Worm (Caenorhabditis elegans) whole organism, L2 larva: ENCODE data around the gene Y70G10A.3.
A peak's percentile ranks its signal among the peaks of the same experiment; 100 is the strongest.
"Not testable (repeated sequence)": the region's sequence is repeated elsewhere in the genome, so short reads cannot be mapped to it uniquely, and the experiment has no call there.

Experiments
- C34F6.9 ChIP-seq: fragments of 150-350 bp; optimal IDR thresholded peaks from 2 replicates; lab custom pipeline; 2014; ENCODE audit warnings: missing biosample characterization, missing genetic modification characterization
- F13H6.1 ChIP-seq: sonication (generic microtip); optimal IDR thresholded peaks from 2 replicates; lab custom pipeline; 2016; ENCODE audit warnings: missing genetic modification characterization, missing compliant biosample characterization
- R02D3.7 ChIP-seq: fragments of 150-350 bp; optimal IDR thresholded peaks from 2 replicates; lab custom pipeline; 2014; ENCODE audit warnings: missing biosample characterization, missing genetic modification characterization
- Y55F3AM.14 ChIP-seq: fragments of 200-800 bp; sonication (Bioruptor generic); optimal IDR thresholded peaks from 2 replicates; lab custom pipeline; 2018; ENCODE audit warnings: mild to moderate bottlenecking, missing genetic modification characterization, missing compliant biosample characterization
- ZK546.5 ChIP-seq: sonication (generic microtip); optimal IDR thresholded peaks from 2 replicates; lab custom pipeline; 2017; ENCODE audit warnings: missing biosample characterization, missing genetic modification characterization
- alr-1 ChIP-seq: fragments of 150-350 bp; optimal IDR thresholded peaks from 2 replicates; lab custom pipeline; 2014; ENCODE audit warnings: missing biosample characterization, missing genetic modification characterization
- ama-1 ChIP-seq: fragments of 150-350 bp; optimal IDR thresholded peaks from 2 replicates; lab custom pipeline; 2018; ENCODE audit warnings: inconsistent platforms
- blmp-1 ChIP-seq: sonication (generic microtip); optimal IDR thresholded peaks from 2 replicates; lab custom pipeline; 2017; ENCODE audit warnings: missing genetic modification characterization, mild to moderate bottlenecking, missing compliant biosample characterization, antibody characterized with exemption, moderate library complexity; ENCODE audit not compliant: insufficient read depth
- ceh-16 ChIP-seq: fragments of 150-350 bp; optimal IDR thresholded peaks from 2 replicates; lab custom pipeline; 2014; ENCODE audit warnings: missing biosample characterization, missing genetic modification characterization
- ceh-82 ChIP-seq: fragments of 150-350 bp; optimal IDR thresholded peaks from 2 replicates; lab custom pipeline; 2014; ENCODE audit warnings: missing biosample characterization, missing genetic modification characterization
- crh-2 ChIP-seq: sonication (generic microtip); optimal IDR thresholded peaks from 2 replicates; lab custom pipeline; 2017; ENCODE audit warnings: missing biosample characterization, missing genetic modification characterization
- egl-27 ChIP-seq: sonication (generic microtip); optimal IDR thresholded peaks from 3 replicates; lab custom pipeline; 2017; ENCODE audit warnings: missing biosample characterization, missing genetic modification reagents, missing genetic modification characterization
- elt-1 ChIP-seq: fragments of 150-350 bp; optimal IDR thresholded peaks from 2 replicates; lab custom pipeline; 2014; ENCODE audit warnings: missing biosample characterization, missing genetic modification characterization
- elt-3 ChIP-seq: sonication (generic microtip); optimal IDR thresholded peaks from 2 replicates; lab custom pipeline; 2017; ENCODE audit warnings: missing biosample characterization, missing genetic modification characterization
- fos-1 ChIP-seq: fragments of 150-350 bp; optimal IDR thresholded peaks from 2 replicates; lab custom pipeline; 2014; ENCODE audit warnings: missing biosample characterization, missing genetic modification characterization
- gmeb-1 ChIP-seq: fragments of 150-350 bp; optimal IDR thresholded peaks from 2 replicates; lab custom pipeline; 2014; ENCODE audit warnings: missing biosample characterization, missing genetic modification characterization
- lin-11 ChIP-seq: fragments of 150-350 bp; sonication (generic microtip); optimal IDR thresholded peaks from 2 replicates; lab custom pipeline; 2014; ENCODE audit warnings: missing biosample characterization, missing genetic modification characterization, inconsistent platforms, mixed read lengths
- lin-13 ChIP-seq: fragments of 150-350 bp; optimal IDR thresholded peaks from 2 replicates; lab custom pipeline; 2014; ENCODE audit warnings: missing biosample characterization, missing genetic modification reagents, missing genetic modification characterization
- lsy-2 ChIP-seq, 2 experiments: fragments of 150-350 bp in 1 of 2; sonication (generic microtip) in 1 of 2; optimal IDR thresholded peaks; 2 replicates each; lab custom pipeline; 2014 to 2017; ENCODE audit warnings: missing biosample characterization in 2 of 2, missing genetic modification characterization in 2 of 2
- mab-5 ChIP-seq: fragments of 150-350 bp; optimal IDR thresholded peaks from 2 replicates; lab custom pipeline; 2014; ENCODE audit warnings: missing biosample characterization, missing genetic modification characterization
- mbf-1 ChIP-seq: sonication (generic microtip); optimal IDR thresholded peaks from 2 replicates; lab custom pipeline; 2017; ENCODE audit warnings: missing biosample characterization, missing genetic modification characterization
- mdl-1 ChIP-seq, 2 experiments: fragments of 150-350 bp in 1 of 2; sonication (generic microtip) in 1 of 2; optimal IDR thresholded peaks; 2 replicates each; lab custom pipeline; 2017; ENCODE audit warnings: missing biosample characterization in 2 of 2, missing genetic modification characterization in 2 of 2
- nhr-12 ChIP-seq: fragments of 150-350 bp; optimal IDR thresholded peaks from 2 replicates; lab custom pipeline; 2014; ENCODE audit warnings: missing biosample characterization, missing genetic modification characterization
- nhr-129 ChIP-seq: fragments of 150-350 bp; optimal IDR thresholded peaks from 2 replicates; lab custom pipeline; 2014; ENCODE audit warnings: missing biosample characterization, missing genetic modification characterization
- nhr-21 ChIP-seq: fragments of 150-350 bp; optimal IDR thresholded peaks from 2 replicates; lab custom pipeline; 2014; ENCODE audit warnings: missing biosample characterization, missing genetic modification characterization
- nhr-23 ChIP-seq: fragments of 150-350 bp; optimal IDR thresholded peaks from 2 replicates; lab custom pipeline; 2014; ENCODE audit warnings: missing biosample characterization, missing genetic modification reagents, missing genetic modification characterization
- nhr-25 ChIP-seq: fragments of 150-350 bp; sonication (generic microtip); optimal IDR thresholded peaks from 3 replicates; lab custom pipeline; 2014; ENCODE audit warnings: missing biosample characterization, missing genetic modification characterization
- nhr-6 ChIP-seq: fragments of 150-350 bp; optimal IDR thresholded peaks from 2 replicates; lab custom pipeline; 2014; ENCODE audit warnings: missing biosample characterization, missing genetic modification characterization
- nhr-77 ChIP-seq: fragments of 150-350 bp; optimal IDR thresholded peaks from 2 replicates; lab custom pipeline; 2014; ENCODE audit warnings: missing biosample characterization, missing genetic modification characterization
- sem-4 ChIP-seq: fragments of 150-350 bp; optimal IDR thresholded peaks from 2 replicates; lab custom pipeline; 2014; ENCODE audit warnings: missing biosample characterization, missing genetic modification reagents, missing genetic modification characterization
- sma-3 ChIP-seq: sonication (generic microtip); optimal IDR thresholded peaks from 2 replicates; lab custom pipeline; 2016; ENCODE audit warnings: missing genetic modification reagents, missing genetic modification characterization, missing compliant biosample characterization
- sma-9 ChIP-seq, 2 experiments: fragments of 150-350 bp in 1 of 2; sonication (generic microtip) in 1 of 2; optimal IDR thresholded peaks; 2 replicates each; lab custom pipeline; 2014 to 2016; ENCODE audit warnings: missing genetic modification characterization in 2 of 2, mild to moderate bottlenecking in 1 of 2, missing biosample characterization in 1 of 2, missing compliant biosample characterization in 1 of 2, missing genetic modification reagents in 1 of 2, moderate library complexity in 1 of 2
- snpc-4 ChIP-seq: fragments of 150-350 bp; optimal IDR thresholded peaks from 2 replicates; lab custom pipeline; 2014; ENCODE audit warnings: missing biosample characterization, missing genetic modification characterization
- unc-39 ChIP-seq: fragments of 150-350 bp; optimal IDR thresholded peaks from 2 replicates; lab custom pipeline; 2014; ENCODE audit warnings: missing biosample characterization, missing genetic modification characterization
- unc-55 ChIP-seq: fragments of 150-350 bp; sonication (generic microtip); optimal IDR thresholded peaks from 3 replicates; lab custom pipeline; 2014; ENCODE audit warnings: missing biosample characterization, missing genetic modification reagents, missing genetic modification characterization
- unc-62 ChIP-seq: fragments of 150-350 bp; optimal IDR thresholded peaks from 2 replicates; lab custom pipeline; 2014; ENCODE audit warnings: missing biosample characterization, missing genetic modification reagents, missing genetic modification characterization
- zag-1 ChIP-seq: fragments of 150-350 bp; optimal IDR thresholded peaks from 2 replicates; lab custom pipeline; 2014; ENCODE audit warnings: missing biosample characterization, missing genetic modification characterization
- ztf-1 ChIP-seq: fragments of 200-800 bp; sonication (Bioruptor generic); conservative IDR thresholded peaks from 2 replicates; pipeline ENCODE4 v1.3.6; 2022; ENCODE audit warnings: missing genetic modification characterization, missing compliant biosample characterization
- ztf-11 ChIP-seq: sonication (generic microtip); optimal IDR thresholded peaks from 2 replicates; lab custom pipeline; 2017; ENCODE audit warnings: missing biosample characterization, missing genetic modification characterization

Y70G10A.3 gene

ce11 chrIII:10254583-10254982, 15.7 kb downstream of the Y70G10A.3 start, which contains the start of gene R01H10.4:
R01H10.4 (plus strand) TSS chrIII:10254818.
- TF ChIP-seq ztf-1 (GFP tag; lab: Robert Waterston, UW) (no peak), snpc-4 (no peak), zag-1 (no peak), egl-27 (tag; lab: Kevin White, UChicago) (no peak), blmp-1 (no peak), nhr-77 (tag; lab: Kevin White, UChicago) (no peak), nhr-6 (tag; lab: Kevin White, UChicago) (no peak)

- no peak for TF ChIP-seq ZK546.5 (tag; lab: Kevin White, UChicago)
- TF ChIP-seq nhr-6 (tag; lab: Kevin White, UChicago), result no peak
- no peak for TF ChIP-seq F13H6.1 (tag; lab: Kevin White, UChicago)
These were observed 19.7 kb downstream of the Y70G10A.3 start, which contains the start of gene rip-1 for ce11 chrIII:10258641-10259040. rip-1 (minus strand) TSS chrIII:10258741.

- TF ChIP-seq zag-1 (no peak), mab-5 (tag; lab: Kevin White, UChicago) (no peak), unc-62 (GFP tag; lab: Kevin White, UChicago) (no peak), ZK546.5 (tag; lab: Kevin White, UChicago) (no peak), nhr-23 (tag; lab: Kevin White, UChicago) (no peak), ceh-82 (tag; lab: Kevin White, UChicago) (no peak), nhr-25 (tag; lab: Kevin White, UChicago) (no peak), lin-11 (tag; lab: Kevin White, UChicago) (no peak), mbf-1 (tag; lab: Kevin White, UChicago) (no peak), blmp-1 (no peak), unc-39 (tag; lab: Kevin White, UChicago) (no peak), nhr-129 (tag; lab: Kevin White, UChicago) (no peak), elt-1 (tag; lab: Kevin White, UChicago) (no peak), sma-3 (GFP tag; lab: Kevin White, UChicago) (no peak), egl-27 (tag; lab: Kevin White, UChicago) (no peak), elt-3 (tag; lab: Kevin White, UChicago) (no peak)
These were observed 22.4 kb downstream of the Y70G10A.3 start for ce11 chrIII:10261256-10261655.

- TF ChIP-seq elt-1 (tag; lab: Kevin White, UChicago) (no peak), fos-1 (tag; lab: Kevin White, UChicago) (no peak)
These were observed 22.8 kb downstream of the Y70G10A.3 start, which contains the start of gene bbs-5 for ce11 chrIII:10261682-10262081. bbs-5 (minus strand) TSS chrIII:10261782.

ce11 chrIII:10266824-10267223, 27.9 kb downstream of the Y70G10A.3 start, which contains the start of gene inpp-4B:
inpp-4B (minus strand) TSS chrIII:10266877.
- not testable (repeated sequence) for TF ChIP-seq nhr-25 (tag; lab: Kevin White, UChicago); alr-1; ama-1 (lab: Kevin White, UChicago)

- peak; percentile 8 for TF ChIP-seq mab-5 (tag; lab: Kevin White, UChicago)
- TF ChIP-seq sma-9 (GFP tag; optimal IDR thresholded peaks at IDR 0.05; lab: Kevin White, UChicago), result peak; percentile 74
- no peak for TF ChIP-seq sma-9 (tag; optimal IDR thresholded peaks at IDR 0.05; lab: Kevin White, UChicago)
- TF ChIP-seq nhr-21 (tag; lab: Kevin White, UChicago), result peak; percentile 36
- TF ChIP-seq unc-39 (tag; lab: Kevin White, UChicago), result no peak
- TF ChIP-seq unc-55, result peak; percentile 80
- TF ChIP-seq mdl-1 (tag; optimal IDR thresholded peaks at IDR 0.05; lab: Kevin White, UChicago), result peak in 1 of 2 experiments; percentile 24
- peak; percentile 48 for TF ChIP-seq R02D3.7 (tag; lab: Kevin White, UChicago)
- no peak for TF ChIP-seq ama-1 (lab: Kevin White, UChicago)
- TF ChIP-seq ceh-16 (tag; lab: Kevin White, UChicago), result no peak
- no peak for TF ChIP-seq nhr-12 (tag; lab: Kevin White, UChicago)
- peak; percentile 81 for TF ChIP-seq F13H6.1 (tag; lab: Kevin White, UChicago)
- TF ChIP-seq fos-1 (tag; lab: Kevin White, UChicago), result peak; percentile 13
- no peak for TF ChIP-seq ztf-11
- peak; percentile 82 for TF ChIP-seq sma-3 (GFP tag; lab: Kevin White, UChicago)
- TF ChIP-seq lin-13 (GFP tag; lab: Kevin White, UChicago), result peak; percentile 57
- TF ChIP-seq crh-2 (tag; lab: Kevin White, UChicago), result peak; percentile 73
- peak; percentile 56 for TF ChIP-seq nhr-25 (tag; lab: Kevin White, UChicago)
- no peak for TF ChIP-seq Y55F3AM.14 (GFP tag; lab: Kevin White, UChicago)
- peak; percentile 59 for TF ChIP-seq nhr-129 (tag; lab: Kevin White, UChicago)
- TF ChIP-seq ZK546.5 (tag; lab: Kevin White, UChicago), result no peak
- peak; percentile 13 for TF ChIP-seq sem-4
- peak; percentile 71 for TF ChIP-seq gmeb-1
- peak; percentile 63 to 84 for TF ChIP-seq lsy-2 (tag; optimal IDR thresholded peaks at IDR 0.05; lab: Kevin White, UChicago)
- TF ChIP-seq C34F6.9, result peak; percentile 62
These were observed 31.9 kb downstream of the Y70G10A.3 start, which contains the start of gene cnk-1 for ce11 chrIII:10270778-10271307. cnk-1 (plus strand) TSS chrIII:10271257.
